Worm (Caenorhabditis elegans) whole organism, midembryonic: Measurements from ENCODE around the gene str-246.

Experiments used
- T22C8.4 ChIP-seq: fragments of 200-800 bp; sonication (Bioruptor generic); IDR thresholded peaks from 2 replicates; pipeline ENCODE4 v1.3.6; 2022; ENCODE audit warnings: missing genetic modification characterization, missing compliant biosample characterization
- cog-1 ChIP-seq: sonication (generic microtip); optimal IDR thresholded peaks from 2 replicates; lab custom pipeline; 2016; ENCODE audit warnings: missing genetic modification characterization, missing compliant biosample characterization
- flt-1 ChIP-seq: fragments of 200-800 bp; sonication (Bioruptor generic); IDR thresholded peaks from 2 replicates; pipeline ENCODE4 v1.3.6; 2022; ENCODE audit warnings: missing genetic modification characterization, missing compliant biosample characterization
- klf-2 ChIP-seq: fragments of 200-800 bp; sonication (Bioruptor generic); conservative IDR thresholded peaks from 2 replicates; pipeline ENCODE4 v1.3.6; 2022; ENCODE audit warnings: missing genetic modification reagents, missing genetic modification characterization, missing compliant biosample characterization
- med-1 ChIP-seq: sonication (generic microtip); optimal IDR thresholded peaks from 2 replicates; lab custom pipeline; 2017; ENCODE audit warnings: missing genetic modification characterization, mild to moderate bottlenecking, missing compliant biosample characterization, antibody characterized with exemption, missing genetic modification reagents; ENCODE audit not compliant: insufficient read depth
- ref-1 ChIP-seq: fragments of 200-800 bp; sonication (Bioruptor generic); conservative IDR thresholded peaks from 2 replicates; pipeline ENCODE4 v1.3.6; 2022; ENCODE audit warnings: missing genetic modification reagents, missing genetic modification characterization, missing compliant biosample characterization
- tab-1 ChIP-seq: fragments of 200-800 bp; sonication (Bioruptor generic); IDR thresholded peaks from 2 replicates; pipeline ENCODE4 v1.3.6; 2022; ENCODE audit warnings: missing genetic modification characterization, missing compliant biosample characterization
- ztf-23 ChIP-seq: fragments of 200-800 bp; sonication (Bioruptor generic); IDR thresholded peaks from 2 replicates; pipeline ENCODE4 v1.3.6; 2022; ENCODE audit warnings: missing genetic modification reagents, missing genetic modification characterization, missing compliant biosample characterization
- ztf-29 ChIP-seq: fragments of 200-800 bp; sonication (Bioruptor generic); IDR thresholded peaks from 2 replicates; pipeline ENCODE4 v1.3.6; 2022; ENCODE audit warnings: missing genetic modification reagents, missing genetic modification characterization, missing compliant biosample characterization

str-246 gene

ce11 chrIII:11068553-11068952 lies 9.0 kb upstream of the str-246 start, which contains the start of gene W09D6.1:
W09D6.1 (plus strand) TSS chrIII:11068853.
- TF ChIP-seq ztf-23 (GFP tag; lab: Robert Waterston, UW) (no peak), T22C8.4 (no peak), flt-1 (GFP tag; lab: Robert Waterston, UW) (no peak), ref-1 (no peak), ztf-29 (GFP tag; lab: Robert Waterston, UW) (no peak), klf-2 (GFP tag; lab: Robert Waterston, UW) (no peak), med-1 (GFP tag; lab: Kevin White, UChicago) (no peak), cog-1 (tag; lab: Kevin White, UChicago) (no peak), tab-1 (GFP tag; lab: Robert Waterston, UW) (no peak)

DNA sequence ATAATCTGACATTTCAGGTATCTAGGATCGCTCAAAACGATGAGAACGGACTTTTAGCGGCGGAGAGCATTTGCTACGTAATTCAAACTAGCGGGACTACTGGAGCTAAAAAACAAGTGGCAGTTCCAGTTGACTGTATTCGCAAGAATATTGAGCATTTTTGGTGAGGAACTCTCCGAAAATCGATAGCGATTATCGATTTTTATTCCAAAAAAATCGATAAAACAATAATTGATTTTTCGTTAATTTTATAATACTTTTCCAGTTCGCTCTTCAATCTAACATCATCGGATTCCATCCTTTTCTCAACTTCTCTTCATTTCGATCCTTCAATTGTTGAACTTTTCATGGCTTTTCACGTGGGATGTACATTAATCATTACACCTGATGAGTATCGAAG lies 8.2 kb upstream of the str-246 start:
- no peak for TF ChIP-seq tab-1 (GFP tag; lab: Robert Waterston, UW)

DNA sequence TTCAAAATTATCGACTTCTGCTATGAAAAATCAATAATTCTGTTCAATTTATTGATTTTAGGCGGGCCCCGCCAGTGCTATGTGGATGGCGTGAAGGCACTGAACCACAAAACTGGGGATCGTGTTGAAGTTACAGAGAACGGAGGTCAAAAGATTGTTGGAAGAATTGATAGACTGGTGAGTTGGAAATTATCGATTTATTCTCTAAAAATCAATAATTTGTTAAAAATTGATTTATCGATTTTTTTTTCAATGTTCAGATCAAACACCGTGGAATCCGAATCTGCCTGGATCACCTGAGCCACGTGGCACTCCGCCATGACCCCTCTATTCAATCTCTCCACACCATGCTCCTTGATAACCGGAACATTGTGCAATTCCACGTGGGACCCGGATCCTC lies 7.3 kb upstream of the str-246 start:
- TF ChIP-seq T22C8.4, result peak; percentile 83
- no peak for TF ChIP-seq ztf-23 (GFP tag; lab: Robert Waterston, UW)

ce11 chrIII:11074214-11074613 lies 3.3 kb upstream of the str-246 start, which contains the start of gene str-261:
str-261 (plus strand) TSS chrIII:11074514.
- TF ChIP-seq ref-1, result no peak
- no peak for TF ChIP-seq tab-1 (GFP tag; lab: Robert Waterston, UW)
- TF ChIP-seq ztf-23 (GFP tag; lab: Robert Waterston, UW), result no peak
- TF ChIP-seq T22C8.4, result no peak
- no peak for TF ChIP-seq cog-1 (tag; lab: Kevin White, UChicago)
- no peak for TF ChIP-seq klf-2 (GFP tag; lab: Robert Waterston, UW)
- TF ChIP-seq flt-1 (GFP tag; lab: Robert Waterston, UW), result no peak
- TF ChIP-seq med-1 (GFP tag; lab: Kevin White, UChicago), result no peak
- TF ChIP-seq ztf-29 (GFP tag; lab: Robert Waterston, UW), result no peak

DNA sequence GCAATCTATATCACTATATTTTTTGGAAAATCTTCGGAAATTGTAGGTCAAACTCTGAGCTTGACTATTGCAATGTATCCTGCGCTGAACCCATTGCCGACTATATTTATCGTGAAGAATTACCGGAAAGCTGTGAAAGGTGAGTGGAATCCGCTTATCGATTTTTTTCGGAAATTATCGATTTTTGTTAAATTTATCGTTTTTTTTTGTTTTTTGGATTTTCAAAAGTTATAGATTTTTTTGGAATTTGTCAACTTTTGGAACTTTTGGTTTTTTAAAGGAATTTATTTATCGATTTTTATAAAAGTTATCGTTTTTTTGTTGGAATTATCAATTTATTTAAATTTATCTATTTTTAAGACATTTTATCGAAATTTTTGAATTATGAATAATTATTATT lies 761 bp upstream of the str-246 start:
- TF ChIP-seq T22C8.4, result peak; percentile 51; the same call in 1 of the 2 replicates
- no peak for TF ChIP-seq klf-2 (GFP tag; lab: Robert Waterston, UW)
- no peak for TF ChIP-seq ztf-23 (GFP tag; lab: Robert Waterston, UW)
- TF ChIP-seq ref-1, result no peak
- TF ChIP-seq cog-1 (tag; lab: Kevin White, UChicago), result no peak
- TF ChIP-seq med-1 (GFP tag; lab: Kevin White, UChicago), result no peak
- TF ChIP-seq flt-1 (GFP tag; lab: Robert Waterston, UW), result no peak

ce11 chrIII:11079445-11079844 lies 1.9 kb downstream of the str-246 start, which contains the start of gene W09D6.4:
W09D6.4 (plus strand) TSS chrIII:11079745.
- TF ChIP-seq ref-1, result no peak

DNA sequence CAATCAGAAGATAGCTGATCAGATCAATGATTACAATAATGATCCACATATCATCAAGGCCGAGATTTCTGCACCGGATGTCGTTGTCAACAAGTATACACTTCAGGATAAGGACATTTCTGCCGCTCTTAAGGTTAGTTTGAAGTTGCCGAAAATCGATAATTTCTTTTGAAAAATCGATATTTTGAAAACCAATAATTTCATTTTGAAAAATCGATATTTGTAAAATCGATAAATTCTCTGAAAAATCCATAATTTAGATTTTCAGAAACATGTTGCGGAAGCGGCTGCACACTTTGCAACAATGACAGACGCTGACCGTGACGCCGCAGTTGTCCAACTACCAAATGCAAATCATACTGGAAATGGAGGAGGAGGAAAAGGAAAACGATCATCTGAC lies 2.4 kb downstream of the str-246 start:
- peak; percentile 80 for TF ChIP-seq T22C8.4

DNA sequence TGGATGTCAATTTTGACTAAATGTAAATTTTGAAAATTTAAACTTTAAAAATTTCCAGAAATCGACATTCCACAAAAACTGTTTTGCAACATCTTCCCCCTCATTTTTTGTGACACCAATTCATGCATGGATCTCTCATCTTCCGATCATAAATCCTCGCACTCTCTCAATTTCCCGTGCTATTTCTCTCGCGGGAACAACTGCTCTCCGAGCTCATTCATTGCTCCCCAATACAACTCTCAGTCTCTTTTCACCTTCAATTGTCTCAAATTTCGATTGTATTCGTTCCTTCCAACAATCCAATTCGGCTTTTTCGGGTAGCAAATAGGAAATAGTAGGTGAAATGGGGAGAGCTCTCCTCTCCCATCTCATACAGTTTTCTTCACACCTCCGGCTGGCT lies 5.1 kb downstream of the str-246 start:
- TF ChIP-seq med-1 (GFP tag; lab: Kevin White, UChicago) (no peak), flt-1 (GFP tag; lab: Robert Waterston, UW) (no peak), T22C8.4 (no peak), ztf-23 (GFP tag; lab: Robert Waterston, UW) (no peak), klf-2 (GFP tag; lab: Robert Waterston, UW) (no peak), cog-1 (tag; lab: Kevin White, UChicago) (no peak), ztf-29 (GFP tag; lab: Robert Waterston, UW) (no peak), ref-1 (no peak), tab-1 (GFP tag; lab: Robert Waterston, UW) (no peak)

DNA sequence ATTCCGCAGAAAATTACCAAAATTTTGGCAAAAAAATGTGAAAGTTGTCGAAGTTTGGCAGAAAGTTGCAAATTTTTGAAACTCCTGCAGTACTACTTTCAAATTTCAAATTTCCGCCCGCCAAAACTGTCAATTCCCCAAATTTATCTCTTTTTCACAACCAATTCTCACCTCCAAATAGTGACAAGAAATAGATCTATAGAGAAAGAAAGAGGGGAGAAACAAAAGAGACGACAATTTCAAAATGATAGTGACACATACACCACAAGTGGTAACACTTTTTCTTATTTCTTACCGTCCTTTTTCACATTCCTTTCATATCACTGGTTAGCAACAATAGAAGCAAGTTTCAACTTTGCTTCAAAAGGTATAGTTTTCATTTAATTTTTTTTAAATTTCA lies 6.5 kb downstream of the str-246 start:
- TF ChIP-seq tab-1 (GFP tag; lab: Robert Waterston, UW) (no peak), klf-2 (GFP tag; lab: Robert Waterston, UW) (no peak), ztf-29 (GFP tag; lab: Robert Waterston, UW) (no peak), ztf-23 (GFP tag; lab: Robert Waterston, UW) (no peak)

- TF ChIP-seq ztf-23 (GFP tag; lab: Robert Waterston, UW) (no peak), ref-1 (no peak), cog-1 (tag; lab: Kevin White, UChicago) (no peak), med-1 (GFP tag; lab: Kevin White, UChicago) (no peak), ztf-29 (GFP tag; lab: Robert Waterston, UW) (no peak), T22C8.4 (no peak), klf-2 (GFP tag; lab: Robert Waterston, UW) (no peak), flt-1 (GFP tag; lab: Robert Waterston, UW) (no peak), tab-1 (GFP tag; lab: Robert Waterston, UW) (no peak)
Observed at ce11 chrIII:11087442-11087841, 9.9 kb downstream of the str-246 start.

ce11 chrIII:11088187-11088586 lies 10.7 kb downstream of the str-246 start, which contains the start of gene W09D6.5:
W09D6.5 (plus strand) TSS chrIII:11088487.
- TF ChIP-seq ztf-29 (GFP tag; lab: Robert Waterston, UW), result no peak
- no peak for TF ChIP-seq tab-1 (GFP tag; lab: Robert Waterston, UW)
- no peak for TF ChIP-seq cog-1 (tag; lab: Kevin White, UChicago)
- no peak for TF ChIP-seq med-1 (GFP tag; lab: Kevin White, UChicago)
- TF ChIP-seq klf-2 (GFP tag; lab: Robert Waterston, UW), result no peak
- TF ChIP-seq ref-1, result no peak
- no peak for TF ChIP-seq flt-1 (GFP tag; lab: Robert Waterston, UW)
- TF ChIP-seq T22C8.4, result no peak
- TF ChIP-seq ztf-23 (GFP tag; lab: Robert Waterston, UW), result no peak
